Worm (Caenorhabditis elegans): Measurements from ENCODE around the gene T10C6.16.

Gene T10C6.16

ce11 chrV:16022600-16022999 lies 10.2 kb downstream of the T10C6.16 start:
- TF ChIP-seq mdl-1 (tag; optimal IDR thresholded peaks at IDR 0.05), result no peak
- TF ChIP-seq nhr-12 (tag; optimal IDR thresholded peaks at IDR 0.05), result no peak
- TF ChIP-seq blmp-1 (tag; optimal IDR thresholded peaks at IDR 0.05; ENCODE audit: insufficient read depth), result no peak
- no peak for TF ChIP-seq dmd-4 (tag; optimal IDR thresholded peaks at IDR 0.05)
- TF ChIP-seq egl-27 (tag; optimal IDR thresholded peaks at IDR 0.05), result no peak
- TF ChIP-seq ceh-16 (tag; optimal IDR thresholded peaks at IDR 0.05), result no peak
- no peak for TF ChIP-seq alr-1 (tag; optimal IDR thresholded peaks at IDR 0.05)
- no peak for TF ChIP-seq skn-1 (tag; optimal IDR thresholded peaks at IDR 0.05)
- no peak for TF ChIP-seq nhr-10 (tag; optimal IDR thresholded peaks at IDR 0.05)
- peak; percentile 41 for TF ChIP-seq unc-55 (GFP tag; optimal IDR thresholded peaks at IDR 0.05)
- TF ChIP-seq sma-9 (GFP tag; optimal IDR thresholded peaks at IDR 0.05), result peak; percentile 32
- no peak for TF ChIP-seq sma-9 (tag; optimal IDR thresholded peaks at IDR 0.05)
- no peak for TF ChIP-seq elt-3 (tag; optimal IDR thresholded peaks at IDR 0.05)
- no peak for TF ChIP-seq nhr-11 (tag; optimal IDR thresholded peaks at IDR 0.05)
- TF ChIP-seq ztf-11 (tag; optimal IDR thresholded peaks at IDR 0.05), result no peak
- TF ChIP-seq nhr-25 (tag; optimal IDR thresholded peaks at IDR 0.05), result no peak
- no peak for TF ChIP-seq sem-4 (tag; optimal IDR thresholded peaks at IDR 0.05)
- TF ChIP-seq nhr-237 (tag; optimal IDR thresholded peaks at IDR 0.05), result no peak
- TF ChIP-seq nhr-6 (tag; optimal IDR thresholded peaks at IDR 0.05), result no peak
- TF ChIP-seq elt-1 (tag; optimal IDR thresholded peaks at IDR 0.05), result no peak
- no peak for TF ChIP-seq mab-5 (tag; optimal IDR thresholded peaks at IDR 0.05)
- no peak for TF ChIP-seq peb-1 (tag; optimal IDR thresholded peaks at IDR 0.05)
- no peak for TF ChIP-seq unc-62 (GFP tag; optimal IDR thresholded peaks at IDR 0.05)
- TF ChIP-seq lin-11 (tag; optimal IDR thresholded peaks at IDR 0.05), result no peak
- no peak for TF ChIP-seq ceh-82 (tag; optimal IDR thresholded peaks at IDR 0.05)
- peak; percentile 42 for TF ChIP-seq crh-2 (tag; optimal IDR thresholded peaks at IDR 0.05)
- TF ChIP-seq F13H6.1 (tag; optimal IDR thresholded peaks at IDR 0.05), result no peak
- no peak for TF ChIP-seq ztf-4 (tag; optimal IDR thresholded peaks at IDR 0.05)
- peak; percentile 87 for TF ChIP-seq gmeb-1 (tag; optimal IDR thresholded peaks at IDR 0.05)
- peak; percentile 31 for TF ChIP-seq snpc-4 (tag; optimal IDR thresholded peaks at IDR 0.05)
- peak; percentile 52 for TF ChIP-seq sma-3 (GFP tag; optimal IDR thresholded peaks at IDR 0.05)
- TF ChIP-seq ztf-1 (GFP tag; conservative IDR thresholded peaks at IDR 0.05), result no peak
- no peak for TF ChIP-seq nhr-21 (tag; optimal IDR thresholded peaks at IDR 0.05)
- TF ChIP-seq nhr-129 (tag; optimal IDR thresholded peaks at IDR 0.05), result peak; percentile 12
- no peak for TF ChIP-seq ama-1 (optimal IDR thresholded peaks at IDR 0.05)
- TF ChIP-seq C34F6.9 (tag; optimal IDR thresholded peaks at IDR 0.05), result peak; percentile 2
- TF ChIP-seq zag-1 (tag; optimal IDR thresholded peaks at IDR 0.05), result no peak
- TF ChIP-seq nhr-23 (tag; optimal IDR thresholded peaks at IDR 0.05), result no peak
- TF ChIP-seq lin-13 (GFP tag; optimal IDR thresholded peaks at IDR 0.05), result peak; percentile 4
- TF ChIP-seq Y55F3AM.14 (GFP tag; optimal IDR thresholded peaks at IDR 0.05), result no peak
- no peak for TF ChIP-seq fos-1 (tag; optimal IDR thresholded peaks at IDR 0.05)
- TF ChIP-seq aly-2 (tag; optimal IDR thresholded peaks at IDR 0.05), result no peak
- TF ChIP-seq unc-39 (tag; optimal IDR thresholded peaks at IDR 0.05), result no peak
- no peak for TF ChIP-seq lsy-2 (tag; optimal IDR thresholded peaks at IDR 0.05)
- no peak for TF ChIP-seq ZK546.5 (tag; optimal IDR thresholded peaks at IDR 0.05)
- TF ChIP-seq R02D3.7 (tag; optimal IDR thresholded peaks at IDR 0.05), result no peak
- no peak for TF ChIP-seq nhr-77 (tag; optimal IDR thresholded peaks at IDR 0.05)
- TF ChIP-seq mbf-1 (tag; optimal IDR thresholded peaks at IDR 0.05), result no peak
- TF ChIP-seq lin-39 (tag; optimal IDR thresholded peaks at IDR 0.05), result no peak

DNA sequence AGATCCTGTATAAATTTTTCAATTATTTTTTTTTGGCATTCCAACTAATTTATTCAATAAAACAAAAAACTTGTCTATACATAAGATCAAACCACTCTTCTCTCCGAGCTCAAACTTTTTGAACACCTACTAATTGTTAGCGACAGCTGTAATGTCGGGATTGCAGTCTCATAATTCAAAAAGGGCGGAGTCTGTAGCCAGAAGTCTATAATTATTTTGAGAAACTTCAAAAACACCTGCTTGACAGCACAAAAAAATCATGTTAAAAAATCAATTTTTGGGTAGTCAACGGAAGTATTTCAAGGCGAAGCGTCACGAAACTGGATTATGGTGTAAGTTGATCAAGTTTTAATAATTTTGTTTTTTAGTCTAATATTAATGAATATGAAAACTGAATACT lies 12.8 kb downstream of the T10C6.16 start, which contains the start of gene srx-44:
Gene srx-44, plus strand, starts transcription at position 301 of the 400 bp plus-strand sequence.
- no peak for TF ChIP-seq ama-1 (optimal IDR thresholded peaks at IDR 0.05)
- no peak for TF ChIP-seq nhr-10 (tag; optimal IDR thresholded peaks at IDR 0.05)
- no peak for TF ChIP-seq gmeb-1 (tag; optimal IDR thresholded peaks at IDR 0.05)
- no peak for TF ChIP-seq R02D3.7 (tag; optimal IDR thresholded peaks at IDR 0.05)
- TF ChIP-seq Y55F3AM.14 (GFP tag; optimal IDR thresholded peaks at IDR 0.05), result no peak
- TF ChIP-seq nhr-21 (tag; optimal IDR thresholded peaks at IDR 0.05), result no peak
